Worm (Caenorhabditis elegans): ENCODE measurements around the gene F13E9.19.

ce11 chrIV:10854042-10854441, 45.2 kb upstream of the F13E9.19 start:
- TF ChIP-seq cog-1 (tag; optimal IDR thresholded peaks at IDR 0.05) (no peak), T22C8.4 (GFP tag; IDR thresholded peaks at IDR 0.05) (no peak), med-1 (GFP tag; optimal IDR thresholded peaks at IDR 0.05; ENCODE audit: insufficient read depth) (no peak), ztf-23 (GFP tag; IDR thresholded peaks at IDR 0.05) (no peak), ztf-29 (GFP tag; IDR thresholded peaks at IDR 0.05) (no peak), flt-1 (GFP tag; IDR thresholded peaks at IDR 0.05) (no peak)

All from whole organism, midembryonic.